Fruit fly (Drosophila melanogaster) whole organism, prepupa: ENCODE results near the gene CG7992.

Source experiments
- Blimp-1 ChIP-seq: fragments of 200-800 bp; sonication (Bioruptor generic); optimal IDR thresholded peaks from 3 replicates; lab custom pipeline; 2017; ENCODE audit warnings: missing biosample characterization, missing genetic modification characterization, mild to moderate bottlenecking, moderate library complexity, missing genetic modification reagents
- CG15336 ChIP-seq: fragments of 200-800 bp; sonication (Bioruptor generic); IDR thresholded peaks from 2 replicates; pipeline ENCODE4 v1.3.6; 2022; ENCODE audit warnings: missing biosample characterization, missing genetic modification characterization
- Hr39 ChIP-seq: fragments of 200-800 bp; sonication (Bioruptor generic); optimal IDR thresholded peaks from 2 replicates; lab custom pipeline; 2016; ENCODE audit warnings: missing biosample characterization, missing genetic modification characterization
- OdsH ChIP-seq: fragments of 200-800 bp; sonication (Bioruptor generic); optimal IDR thresholded peaks from 3 replicates; lab custom pipeline; 2016; ENCODE audit warnings: missing biosample characterization, missing genetic modification characterization
- Sox15 ChIP-seq: fragments of 200-800 bp; sonication (Bioruptor generic); optimal IDR thresholded peaks from 3 replicates; lab custom pipeline; 2016; ENCODE audit warnings: missing biosample characterization, missing genetic modification characterization
- esn ChIP-seq: fragments of 200-800 bp; sonication (Bioruptor generic); optimal IDR thresholded peaks from 2 replicates; lab custom pipeline; 2016; ENCODE audit warnings: missing biosample characterization, mild to moderate bottlenecking, missing genetic modification characterization, moderate library complexity

dm6 chrX:19287784-19288183, 40.7 kb upstream of the CG7992 start:
- TF ChIP-seq Hr39 (GFP tag; lab: Kevin White, UChicago) (no peak), OdsH (GFP tag; lab: Kevin White, UChicago) (no peak), esn (GFP tag; lab: Kevin White, UChicago) (no peak), CG15336 (GFP tag; lab: Robert Waterston, UW) (no peak), Sox15 (no peak), Blimp-1 (GFP tag; lab: Kevin White, UChicago) (no peak)
